Fruit fly (Drosophila melanogaster): ENCODE results near the gene Sgs7.
A peak's percentile ranks its signal among the peaks of the same experiment; 100 is the strongest.

Gene Sgs7

dm6 chr3L:11493090-11493807 is 16.4 kb upstream of the Sgs7 start (continued):
- TF ChIP-seq CG11247 (GFP tag; IDR thresholded peaks at IDR 0.05) (no peak), YL-1 (GFP tag; optimal IDR thresholded peaks at IDR 0.05) (no peak), ttk (GFP tag; IDR thresholded peaks at IDR 0.05) (no peak), CG12659 (GFP tag; optimal IDR thresholded peaks at IDR 0.05) (no peak), ind (GFP tag; optimal IDR thresholded peaks at IDR 0.05) (no peak), CG15696 (tag; optimal IDR thresholded peaks at IDR 0.05) (no peak), odd (GFP tag; optimal IDR thresholded peaks at IDR 0.05) (peak; percentile 53), CG13296 (GFP tag; optimal IDR thresholded peaks at IDR 0.05) (peak; percentile 37), danr (GFP tag; IDR thresholded peaks at IDR 0.05) (no peak), Six4 (GFP tag; optimal IDR thresholded peaks at IDR 0.05) (no peak), CTCF (GFP tag; optimal IDR thresholded peaks at IDR 0.05) (peak; percentile 6), D19A (tag; optimal IDR thresholded peaks at IDR 0.05) (no peak), ewg (GFP tag; optimal IDR thresholded peaks at IDR 0.05) (peak; percentile 93), gce (GFP tag; IDR thresholded peaks at IDR 0.05) (peak; percentile 60; the same call in 1 of the 3 replicates), D (optimal IDR thresholded peaks at IDR 0.05) (no peak), D (GFP tag; optimal IDR thresholded peaks at IDR 0.05) (no peak), CG6765 (GFP tag; optimal IDR thresholded peaks at IDR 0.05) (peak; percentile 42), CG15514 (GFP tag; optimal IDR thresholded peaks at IDR 0.05) (peak; percentile 25), CG11456 (GFP tag; IDR thresholded peaks at IDR 0.05) (no peak), CrebB (tag; optimal IDR thresholded peaks at IDR 0.05) (peak; percentile 63), PHDP (tag; optimal IDR thresholded peaks at IDR 0.05) (peak; percentile 8), chif (GFP tag; optimal IDR thresholded peaks at IDR 0.05) (no peak), CG13775 (GFP tag; optimal IDR thresholded peaks at IDR 0.05) (no peak), onecut (GFP tag; IDR thresholded peaks at IDR 0.05) (peak; percentile 51), fd3F (GFP tag; optimal IDR thresholded peaks at IDR 0.05) (no peak), Camta (GFP tag; optimal IDR thresholded peaks at IDR 0.05) (no peak), CG4820 (GFP tag; optimal IDR thresholded peaks at IDR 0.05) (no peak), CG18011 (GFP tag; optimal IDR thresholded peaks at IDR 0.05) (no peak), mam (GFP tag; optimal IDR thresholded peaks at IDR 0.05) (no peak), salm (tag; optimal IDR thresholded peaks at IDR 0.05) (no peak), CG10431 (GFP tag; optimal IDR thresholded peaks at IDR 0.05) (peak; percentile 51), MBD-R2 (GFP tag; IDR thresholded peaks at IDR 0.05) (no peak), ac (GFP tag; optimal IDR thresholded peaks at IDR 0.05) (peak; percentile 28), Adf1 (GFP tag; IDR thresholded peaks at IDR 0.05) (peak; percentile 11; the same call in 1 of the 2 replicates), Ets65A (GFP tag) (no peak), sens (GFP tag) (peak; percentile 59), mld (GFP tag; IDR thresholded peaks at IDR 0.05; ENCODE audit: partially characterized antibody) (no peak), sqz (GFP tag; optimal IDR thresholded peaks at IDR 0.05) (peak; percentile 30), grn (GFP tag; optimal IDR thresholded peaks at IDR 0.05) (no peak), nerfin-1 (tag; optimal IDR thresholded peaks at IDR 0.05) (peak; percentile 59), CG32767 (GFP tag; IDR thresholded peaks at IDR 0.05) (peak; percentile 8; the same call in 1 of the 2 replicates), Rfx (GFP tag; IDR thresholded peaks at IDR 0.05) (0 out of 2 replicates have a peak, but pooled peaks have one; percentile 68), unc-4 (GFP tag; IDR thresholded peaks at IDR 0.05; ENCODE audit: partially characterized antibody) (no peak), CG34422 (GFP tag; IDR thresholded peaks at IDR 0.05) (peak; percentile 52; the same call in 1 of the 3 replicates), NC2α (GFP tag; optimal IDR thresholded peaks at IDR 0.05) (no peak), CG12769 (tag; optimal IDR thresholded peaks at IDR 0.05) (peak; percentile 71), Doc3 (GFP tag; IDR thresholded peaks at IDR 0.05; ENCODE audit: partially characterized antibody) (peak; percentile 14; the same call in 1 of the 3 replicates), abd-A (tag; optimal IDR thresholded peaks at IDR 0.05) (peak; percentile 78), kni (GFP tag; optimal IDR thresholded peaks at IDR 0.05) (peak; percentile 79)
